Worm (Caenorhabditis elegans) whole organism, young adult: ENCODE results near the gene daf-9.

Experiments used
- F39B2.1 ChIP-seq: fragments of 200-800 bp; sonication (Bioruptor generic); IDR thresholded peaks from 2 replicates; pipeline ENCODE4 v1.3.6; 2022; ENCODE audit warnings: missing genetic modification reagents, missing genetic modification characterization, missing compliant biosample characterization
- Y53F4B.3 ChIP-seq: fragments of 200-800 bp; sonication (Bioruptor generic); IDR thresholded peaks from 2 replicates; pipeline ENCODE4 v1.3.6; 2022; ENCODE audit warnings: missing genetic modification reagents, missing genetic modification characterization, missing compliant biosample characterization
- Y67H2A.10 ChIP-seq: fragments of 200-800 bp; sonication (Bioruptor generic); conservative IDR thresholded peaks from 2 replicates; pipeline ENCODE4 v1.3.6; 2022; ENCODE audit warnings: missing genetic modification reagents, missing genetic modification characterization, missing compliant biosample characterization
- Y79H2A.3 ChIP-seq: fragments of 200-800 bp; sonication (Bioruptor generic); conservative IDR thresholded peaks from 2 replicates; pipeline ENCODE4 v1.3.6; 2022; ENCODE audit warnings: missing genetic modification reagents, missing genetic modification characterization, missing compliant biosample characterization
- ZK185.1 ChIP-seq: sonication (generic microtip); optimal IDR thresholded peaks from 2 replicates; lab custom pipeline; 2016; ENCODE audit warnings: mild to moderate bottlenecking, missing genetic modification characterization, missing compliant biosample characterization; ENCODE audit not compliant: poor library complexity, severe bottlenecking
- ama-1 ChIP-seq, 3 experiments: fragments of 150-350 bp in 1 of 3; sonication (generic microtip) in 2 of 3; optimal IDR thresholded peaks; 2 replicates each; lab custom pipeline; 2014 to 2018; ENCODE audit warnings: missing biosample characterization in 2 of 3, missing genetic modification characterization in 2 of 3, missing genetic modification reagents in 2 of 3
- atf-7 ChIP-seq: sonication (generic microtip); optimal IDR thresholded peaks from 2 replicates; lab custom pipeline; 2017; ENCODE audit warnings: mild to moderate bottlenecking, missing genetic modification characterization, missing compliant biosample characterization
- egl-44 ChIP-seq: fragments of 200-800 bp; sonication (Bioruptor generic); IDR thresholded peaks from 2 replicates; pipeline ENCODE4 v1.3.6; 2022; ENCODE audit warnings: missing genetic modification reagents, missing genetic modification characterization, missing compliant biosample characterization
- gei-17 ChIP-seq: fragments of 200-800 bp; sonication (Bioruptor generic); optimal IDR thresholded peaks from 2 replicates; lab custom pipeline; 2018; ENCODE audit warnings: mild to moderate bottlenecking, missing genetic modification characterization, missing compliant biosample characterization
- nhr-90 ChIP-seq: sonication (generic microtip); optimal IDR thresholded peaks from 2 replicates; lab custom pipeline; 2016; ENCODE audit warnings: missing genotype, mild to moderate bottlenecking, missing genetic modification characterization, missing compliant biosample characterization
- pha-4 ChIP-seq: fragments of 150-350 bp; sonication (generic microtip); optimal IDR thresholded peaks from 2 replicates; lab custom pipeline; 2014; ENCODE audit warnings: missing biosample characterization, missing genetic modification reagents, missing genetic modification characterization

ce11 chrX:6169252-6169651 is 27.5 kb upstream of the daf-9 start, which contains the start of gene T25B2.2:
- TF ChIP-seq ama-1 (optimal IDR thresholded peaks at IDR 0.05; lab: Kevin White, UChicago) = no peak
- no peak for TF ChIP-seq ama-1 (GFP tag; optimal IDR thresholded peaks at IDR 0.05; lab: Kevin White, UChicago)
- TF ChIP-seq atf-7 (tag; lab: Kevin White, UChicago) = no peak
- no peak for TF ChIP-seq Y53F4B.3 (GFP tag; lab: Robert Waterston, UW)
- TF ChIP-seq pha-4 (tag; lab: Kevin White, UChicago) = no peak
- TF ChIP-seq gei-17 (GFP tag; lab: Kevin White, UChicago) = no peak
- TF ChIP-seq egl-44 (GFP tag; lab: Robert Waterston, UW) = no peak
- TF ChIP-seq Y79H2A.3 (GFP tag; lab: Robert Waterston, UW) = no peak
- TF ChIP-seq nhr-90 = no peak
- no peak for TF ChIP-seq Y67H2A.10 (GFP tag; lab: Robert Waterston, UW)
- no peak for TF ChIP-seq ZK185.1 (tag; lab: Kevin White, UChicago)
- TF ChIP-seq F39B2.1 = no peak
